Worm (Caenorhabditis elegans): ENCODE measurements around the gene latd-1.

ce11 chrX:7847413-7847812 is 50.2 kb downstream of the latd-1 start, which contains the start of gene C54D2.6:
- TF ChIP-seq unc-120 (tag; optimal IDR thresholded peaks at IDR 0.05; ENCODE audit: poor library complexity, severe bottlenecking) (no peak), nhr-76 (tag; optimal IDR thresholded peaks at IDR 0.05) (no peak), unc-39 (tag; optimal IDR thresholded peaks at IDR 0.05) (no peak), ceh-83 (GFP tag; optimal IDR thresholded peaks at IDR 0.05) (no peak), ceh-43 (GFP tag; optimal IDR thresholded peaks at IDR 0.05) (no peak), tbx-8 (GFP tag; optimal IDR thresholded peaks at IDR 0.05) (no peak)
